Worm (Caenorhabditis elegans) whole organism, young adult: ENCODE measurements around the gene abu-1.

Experiments used
- K12H6.12 ChIP-seq: fragments of 200-800 bp; sonication (Bioruptor generic); optimal IDR thresholded peaks from 2 replicates; lab custom pipeline; 2018; ENCODE audit warnings: mild to moderate bottlenecking, missing genetic modification characterization, missing compliant biosample characterization
- ama-1 ChIP-seq, 3 experiments: fragments of 150-350 bp in 1 of 3; sonication (generic microtip) in 2 of 3; optimal IDR thresholded peaks; 2 replicates each; lab custom pipeline; 2014 to 2018; ENCODE audit warnings: missing biosample characterization in 2 of 3, missing genetic modification characterization in 2 of 3, missing genetic modification reagents in 2 of 3
- aptf-2 ChIP-seq: fragments of 200-800 bp; sonication (Bioruptor generic); conservative IDR thresholded peaks from 2 replicates; pipeline ENCODE4 v1.3.6; 2022; ENCODE audit warnings: missing genetic modification reagents, missing genetic modification characterization, missing compliant biosample characterization
- attf-5 ChIP-seq: fragments of 200-800 bp; sonication (Bioruptor generic); optimal IDR thresholded peaks from 2 replicates; lab custom pipeline; 2018; ENCODE audit warnings: mild to moderate bottlenecking, missing genetic modification characterization, missing compliant biosample characterization
- pha-4 ChIP-seq: fragments of 150-350 bp; sonication (generic microtip); optimal IDR thresholded peaks from 2 replicates; lab custom pipeline; 2014; ENCODE audit warnings: missing biosample characterization, missing genetic modification reagents, missing genetic modification characterization
- rec-8 ChIP-seq, 2 experiments: sonication (generic microtip); optimal IDR thresholded peaks; 2 replicates each; lab custom pipeline; 2016; ENCODE audit warnings: mild to moderate bottlenecking in 2 of 2, missing genetic modification characterization in 2 of 2, missing genetic modification reagents in 2 of 2, missing genotype in 2 of 2, missing biosample characterization in 1 of 2, missing compliant biosample characterization in 1 of 2, moderate library complexity in 1 of 2
- unc-62 ChIP-seq: fragments of 150-350 bp; optimal IDR thresholded peaks from 2 replicates; lab custom pipeline; 2014; ENCODE audit warnings: missing biosample characterization, missing genetic modification reagents, missing genetic modification characterization

- TF ChIP-seq rec-8 (tag; optimal IDR thresholded peaks at IDR 0.05; lab: Kevin White, UChicago) (no peak), pha-4 (no peak), attf-5 (GFP tag; lab: Kevin White, UChicago) (no peak), aptf-2 (no peak), unc-62 (GFP tag; lab: Kevin White, UChicago) (no peak), K12H6.12 (no peak), ama-1 (optimal IDR thresholded peaks at IDR 0.05; lab: Kevin White, UChicago) (no peak), ama-1 (GFP tag; optimal IDR thresholded peaks at IDR 0.05; lab: Kevin White, UChicago) (no peak)
Measured at ce11 chrV:10357467-10357953, 24.1 kb downstream of the abu-1 start, which contains the start of gene ceeh-2.
